Worm (Caenorhabditis elegans): Measurements from ENCODE around the gene cgt-3.

DNA sequence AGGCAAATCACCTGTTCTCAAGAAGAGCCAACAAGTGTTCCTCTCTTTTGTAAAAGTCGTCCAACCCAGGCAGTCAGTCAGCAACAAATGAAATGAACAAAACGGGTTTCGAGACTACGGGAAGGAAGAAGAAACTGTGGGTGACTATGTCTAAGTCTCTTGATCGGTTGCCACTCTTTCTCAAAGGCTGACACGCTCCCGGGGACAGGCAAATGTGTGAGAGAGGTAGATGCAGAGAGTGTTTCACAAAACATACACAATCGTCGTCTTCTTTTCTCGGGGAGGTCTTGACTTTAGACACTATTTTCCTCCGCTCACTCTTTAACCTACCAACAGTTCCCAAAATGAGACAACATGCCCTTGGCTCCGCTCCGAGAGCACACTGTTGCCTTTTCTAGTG is 20.0 kb downstream of the cgt-3 start:
- TF ChIP-seq med-1 (GFP tag; optimal IDR thresholded peaks at IDR 0.05; ENCODE audit: insufficient read depth) (no peak), flt-1 (GFP tag; IDR thresholded peaks at IDR 0.05) (no peak), cog-1 (tag; optimal IDR thresholded peaks at IDR 0.05) (no peak), ztf-29 (GFP tag; IDR thresholded peaks at IDR 0.05) (no peak)
